Fruit fly (Drosophila melanogaster) Kc167 (cell line): Measurements from ENCODE around the gene tos.

ENCODE experiments used
- Sin3A ChIP-seq: fragments of >200 bp; optimal IDR thresholded peaks from 2 replicates; lab custom pipeline; 2018; ENCODE audit warnings: missing external identifiers
- insv ChIP-seq: fragments of >200 bp; optimal IDR thresholded peaks from 3 replicates; lab custom pipeline; 2018; ENCODE audit warnings: missing external identifiers
- psq ChIP-seq: fragments of >200 bp; optimal IDR thresholded peaks from 2 replicates; lab custom pipeline; 2017; ENCODE audit warnings: missing external identifiers

DNA sequence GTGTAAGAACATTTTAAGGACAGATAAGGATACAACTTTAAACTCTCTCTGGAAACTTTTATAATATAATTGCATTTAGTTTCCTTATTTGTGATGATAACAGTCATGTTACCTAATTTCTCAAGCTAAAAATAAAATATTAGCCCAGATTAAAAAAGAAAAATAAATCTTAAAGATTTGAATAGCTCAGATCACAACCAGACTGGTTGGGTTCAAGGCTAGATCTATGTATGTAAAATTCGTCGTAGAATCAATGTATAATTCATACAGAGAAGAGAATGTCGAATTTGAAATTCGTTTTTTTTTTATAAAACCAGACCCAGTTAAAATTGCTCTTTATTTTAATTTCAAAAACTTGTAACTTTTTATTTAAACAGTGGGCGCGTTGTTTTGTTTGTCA lies 32.2 kb upstream of the tos start:
- TF ChIP-seq insv (lab: Kevin White, UChicago) (no peak), psq (lab: Kevin White, UChicago) (no peak), Sin3A (lab: Kevin White, UChicago) (no peak)
